Fruit fly (Drosophila melanogaster) S2 (cell line): Measurements from ENCODE around the gene CG7497.

ENCODE experiments used
- CG8478 ChIP-seq: fragments of >200 bp; optimal IDR thresholded peaks from 2 replicates; lab custom pipeline; 2018
- CTCF ChIP-seq, 2 experiments: fragments of >200 bp; optimal IDR thresholded peaks; 2 replicates each; lab custom pipeline; 2018

CG7497 gene

dm6 chr3L:17633142-17633541 lies at the start of gene CG7497:
Gene CG7497 (plus strand): TSS chr3L:17633449.
- no peak for TF ChIP-seq CG8478 (lab: Kevin White, UChicago)

- no peak for TF ChIP-seq CG8478 (lab: Kevin White, UChicago)
- no peak for TF ChIP-seq CTCF (optimal IDR thresholded peaks at IDR 0.05; lab: Kevin White, UChicago)
These were observed 48.5 kb upstream of the CG7497 start for dm6 chr3L:17584718-17585117.

DNA sequence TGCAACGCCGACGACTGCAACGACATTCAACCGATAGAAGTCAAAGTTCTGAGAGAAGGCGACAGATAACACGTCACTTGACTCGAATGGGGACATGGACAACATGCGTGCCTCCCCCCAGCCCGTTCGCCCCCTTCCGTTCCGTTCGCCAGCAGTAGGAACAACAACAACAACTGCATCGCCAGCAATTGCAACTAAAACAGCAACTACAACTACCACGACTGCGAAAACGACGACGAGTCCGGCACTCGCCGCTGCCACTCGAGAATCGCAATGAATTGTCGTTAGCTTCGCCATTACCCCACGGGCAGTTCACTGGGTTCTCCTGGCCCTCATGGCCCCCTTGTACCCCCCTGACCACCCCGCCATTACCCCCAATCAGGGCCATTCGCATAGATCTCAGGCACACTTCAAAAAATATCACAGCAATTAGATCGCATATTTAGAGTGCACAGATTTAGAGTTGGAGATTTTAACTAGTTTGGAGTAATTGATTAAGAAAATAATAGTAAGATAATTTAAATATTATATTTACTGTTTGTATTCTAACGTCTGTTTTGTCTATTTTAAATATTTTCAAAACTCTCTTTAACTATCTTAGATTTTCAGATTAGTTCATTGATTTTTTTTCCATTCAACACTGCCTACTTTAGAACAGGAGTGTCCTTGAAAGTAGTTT lies 46.7 kb upstream of the CG7497 start:
- TF ChIP-seq CTCF (optimal IDR thresholded peaks at IDR 0.05; lab: Kevin White, UChicago) (no peak), CG8478 (lab: Kevin White, UChicago) (no peak)

DNA sequence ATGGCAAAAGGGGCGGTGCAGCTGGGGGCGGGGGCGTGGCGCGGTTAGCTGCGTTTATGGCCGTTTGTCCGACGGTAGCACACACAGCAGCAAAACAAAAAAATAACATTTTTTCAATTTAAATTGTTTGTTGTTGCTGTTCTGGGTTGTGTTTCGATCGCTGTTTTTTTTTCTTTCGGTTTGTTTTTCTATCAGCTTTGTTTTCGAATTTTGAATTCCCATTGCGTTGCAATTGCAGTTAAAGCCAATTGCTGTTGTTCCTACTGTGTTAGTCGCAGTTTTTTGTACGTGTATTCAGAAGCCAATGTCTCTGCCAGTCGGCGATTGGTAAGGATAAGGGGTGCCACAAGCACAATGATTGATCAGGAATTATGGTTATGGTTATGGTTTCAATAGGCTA lies 46.0 kb upstream of the CG7497 start:
- TF ChIP-seq CTCF (optimal IDR thresholded peaks at IDR 0.05; lab: Kevin White, UChicago) (no peak), CG8478 (lab: Kevin White, UChicago) (no peak)

- TF ChIP-seq CG8478 (lab: Kevin White, UChicago) (no peak), CTCF (optimal IDR thresholded peaks at IDR 0.05; lab: Kevin White, UChicago) (no peak)
These were observed 45.4 kb upstream of the CG7497 start for dm6 chr3L:17587897-17588296.

DNA sequence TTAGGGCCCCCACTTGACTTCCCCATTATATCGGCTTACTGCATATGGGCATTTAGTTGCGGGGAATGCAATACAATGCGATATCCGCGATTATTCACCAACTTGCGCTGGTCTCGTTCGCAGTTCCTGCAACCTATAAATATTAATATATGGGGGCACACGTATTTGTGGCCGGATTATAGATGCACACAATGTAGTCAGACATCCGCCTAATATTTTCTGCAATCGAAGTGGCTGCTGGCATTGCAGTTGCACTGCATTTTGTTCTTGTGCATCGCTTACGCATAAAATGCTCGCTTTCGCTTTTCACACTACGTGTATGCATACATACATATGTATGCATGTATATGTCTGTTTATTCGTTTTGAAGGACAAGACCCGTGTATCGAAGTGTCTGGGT lies 44.6 kb upstream of the CG7497 start:
- no peak for TF ChIP-seq CG8478 (lab: Kevin White, UChicago)
- no peak for TF ChIP-seq CTCF (optimal IDR thresholded peaks at IDR 0.05; lab: Kevin White, UChicago)

DNA sequence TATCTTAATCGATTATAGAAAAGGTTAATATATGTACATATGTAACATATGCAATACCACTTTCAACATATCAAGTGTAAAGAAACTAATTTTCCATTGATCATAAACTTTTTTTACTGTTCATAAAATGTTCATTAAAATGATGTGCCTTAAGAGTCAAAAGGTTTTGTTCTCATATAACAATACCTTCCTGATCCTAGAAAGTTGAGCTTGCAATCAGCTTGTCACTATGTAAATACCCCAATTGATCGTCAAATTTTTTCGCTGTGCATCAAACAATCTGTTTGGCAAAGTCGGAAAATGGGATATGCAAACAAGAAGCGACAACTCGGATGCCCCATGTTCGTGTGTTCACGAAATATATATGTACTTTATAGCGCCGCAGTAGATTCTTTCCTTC lies 43.2 kb upstream of the CG7497 start:
- TF ChIP-seq CG8478 (lab: Kevin White, UChicago) (no peak), CTCF (optimal IDR thresholded peaks at IDR 0.05; lab: Kevin White, UChicago) (no peak)

dm6 chr3L:17590455-17591216 lies 42.6 kb upstream of the CG7497 start:
- TF ChIP-seq CG8478 (lab: Kevin White, UChicago) (no peak), CTCF (optimal IDR thresholded peaks at IDR 0.05; lab: Kevin White, UChicago) (no peak)

- TF ChIP-seq CG8478 (lab: Kevin White, UChicago) (no peak), CTCF (optimal IDR thresholded peaks at IDR 0.05; lab: Kevin White, UChicago) (no peak)
These were observed 42.1 kb upstream of the CG7497 start for dm6 chr3L:17591217-17591467.

dm6 chr3L:17593174-17593573 lies 40.1 kb upstream of the CG7497 start:
- TF ChIP-seq CTCF (optimal IDR thresholded peaks at IDR 0.05; lab: Kevin White, UChicago) (no peak), CG8478 (lab: Kevin White, UChicago) (no peak)

- TF ChIP-seq CG8478 (lab: Kevin White, UChicago) (no peak), CTCF (optimal IDR thresholded peaks at IDR 0.05; lab: Kevin White, UChicago) (no peak)
These were observed 37.3 kb upstream of the CG7497 start for dm6 chr3L:17595810-17596561.

dm6 chr3L:17596897-17597296 lies 36.4 kb upstream of the CG7497 start:
- TF ChIP-seq CG8478 (lab: Kevin White, UChicago) (no peak), CTCF (optimal IDR thresholded peaks at IDR 0.05; lab: Kevin White, UChicago) (peak; percentile 93)

- no peak for TF ChIP-seq CTCF (optimal IDR thresholded peaks at IDR 0.05; lab: Kevin White, UChicago)
- no peak for TF ChIP-seq CG8478 (lab: Kevin White, UChicago)
These were observed 29.5 kb upstream of the CG7497 start for dm6 chr3L:17603528-17604414.

DNA sequence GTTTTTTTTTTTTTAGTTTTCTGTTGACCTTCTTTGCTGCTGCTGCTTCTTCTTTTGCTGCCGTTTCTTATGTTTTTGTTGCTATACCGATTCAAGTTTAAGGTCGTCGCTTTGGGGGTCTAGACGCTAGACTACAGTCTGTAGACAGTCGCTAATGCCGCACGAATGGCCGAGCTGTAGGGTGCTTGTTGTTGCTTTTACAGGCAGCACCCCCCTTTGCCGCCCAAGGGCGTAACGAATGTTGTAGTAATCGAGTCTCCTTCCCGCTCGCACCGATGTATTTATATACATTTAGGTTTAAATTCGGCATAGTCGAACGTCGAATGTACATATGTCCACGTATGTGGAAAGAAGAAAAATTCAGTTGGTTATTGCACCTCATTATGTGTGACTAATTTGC lies 28.4 kb upstream of the CG7497 start:
- TF ChIP-seq CG8478 (lab: Kevin White, UChicago) (no peak), CTCF (optimal IDR thresholded peaks at IDR 0.05; lab: Kevin White, UChicago) (no peak)
